Worm (Caenorhabditis elegans) whole organism, late embryonic: ENCODE results near the gene ddx-15.

Source experiments
- C38D4.7 ChIP-seq: fragments of 200-800 bp; sonication (Bioruptor generic); optimal IDR thresholded peaks from 2 replicates; lab custom pipeline; 2018; ENCODE audit warnings: mild to moderate bottlenecking, missing genetic modification characterization, moderate library complexity, missing compliant biosample characterization
- T23F11.4 ChIP-seq: fragments of 200-800 bp; sonication (Bioruptor generic); optimal IDR thresholded peaks from 2 replicates; lab custom pipeline; 2018; ENCODE audit warnings: mild to moderate bottlenecking, missing genetic modification characterization, missing compliant biosample characterization
- ceh-24 ChIP-seq: sonication (generic microtip); optimal IDR thresholded peaks from 2 replicates; lab custom pipeline; 2016; ENCODE audit warnings: mild to moderate bottlenecking, missing genetic modification characterization, missing compliant biosample characterization
- elt-2 ChIP-seq: sonication (generic microtip); optimal IDR thresholded peaks from 2 replicates; lab custom pipeline; 2016; ENCODE audit warnings: missing genetic modification reagents, missing genetic modification characterization, missing compliant biosample characterization
- hlh-30 ChIP-seq: sonication (generic microtip); optimal IDR thresholded peaks from 2 replicates; lab custom pipeline; 2017; ENCODE audit warnings: antibody characterized with exemption, missing genetic modification characterization, missing compliant biosample characterization; ENCODE audit not compliant: insufficient read depth
- lin-11 ChIP-seq: fragments of 200-800 bp; sonication (Bioruptor generic); optimal IDR thresholded peaks from 2 replicates; lab custom pipeline; 2018; ENCODE audit warnings: mild to moderate bottlenecking, missing genetic modification characterization, missing compliant biosample characterization
- madf-2 ChIP-seq: sonication (generic microtip); optimal IDR thresholded peaks from 2 replicates; lab custom pipeline; 2017; ENCODE audit warnings: missing genetic modification characterization, missing compliant biosample characterization
- nfya-1 ChIP-seq: sonication (generic microtip); optimal IDR thresholded peaks from 2 replicates; lab custom pipeline; 2017; ENCODE audit warnings: missing genetic modification characterization, mild to moderate bottlenecking, missing compliant biosample characterization, antibody characterized with exemption, moderate library complexity
- nhr-11 ChIP-seq: fragments of 150-350 bp; optimal IDR thresholded peaks from 2 replicates; lab custom pipeline; 2014; ENCODE audit warnings: missing biosample characterization, missing genetic modification characterization
- pqm-1 ChIP-seq: sonication (generic microtip); optimal IDR thresholded peaks from 2 replicates; lab custom pipeline; 2016; ENCODE audit warnings: missing genetic modification characterization, missing compliant biosample characterization
- sdc-2 ChIP-seq: sonication (generic microtip); optimal IDR thresholded peaks from 2 replicates; lab custom pipeline; 2016; ENCODE audit warnings: missing genotype, missing genetic modification characterization, missing compliant biosample characterization
- syd-9 ChIP-seq: sonication (generic microtip); optimal IDR thresholded peaks from 2 replicates; lab custom pipeline; 2016; ENCODE audit warnings: mild to moderate bottlenecking, missing genetic modification characterization, moderate library complexity, missing compliant biosample characterization
- tbx-2 ChIP-seq: sonication (generic microtip); optimal IDR thresholded peaks from 2 replicates; lab custom pipeline; 2016; ENCODE audit warnings: missing genetic modification characterization, missing compliant biosample characterization

- no peak for TF ChIP-seq sdc-2 (tag; lab: Kevin White, UChicago)
- no peak for TF ChIP-seq tbx-2 (tag; lab: Kevin White, UChicago)
- no peak for TF ChIP-seq elt-2 (tag; lab: Kevin White, UChicago)
- TF ChIP-seq nfya-1, result no peak
- no peak for TF ChIP-seq nhr-11 (tag; lab: Kevin White, UChicago)
- no peak for TF ChIP-seq C38D4.7 (GFP tag; lab: Kevin White, UChicago)
- no peak for TF ChIP-seq pqm-1
- no peak for TF ChIP-seq lin-11 (tag; lab: Kevin White, UChicago)
- TF ChIP-seq ceh-24 (tag; lab: Kevin White, UChicago), result no peak
- no peak for TF ChIP-seq T23F11.4 (GFP tag; lab: Kevin White, UChicago)
- no peak for TF ChIP-seq hlh-30 (tag; lab: Kevin White, UChicago)
- TF ChIP-seq madf-2 (tag; lab: Kevin White, UChicago), result no peak
- no peak for TF ChIP-seq syd-9
Measured at ce11 chrIII:5614648-5615047, 23.1 kb upstream of the ddx-15 start, which contains the start of gene basl-1.
